Worm (Caenorhabditis elegans): ENCODE results near the gene B0336.12.

The B0336.12 gene

ce11 chrIII:5706077-5706627, 3.8 kb downstream of the B0336.12 start, which contains the start of gene rpl-23 (continued):
- TF ChIP-seq elt-2 (tag; optimal IDR thresholded peaks at IDR 0.05) (peak; percentile 24), dve-1 (tag; optimal IDR thresholded peaks at IDR 0.05) (peak; percentile 69), ceh-30 (tag; optimal IDR thresholded peaks at IDR 0.05) (no peak), pat-9 (tag; optimal IDR thresholded peaks at IDR 0.05) (no peak), hlh-30 (tag; optimal IDR thresholded peaks at IDR 0.05; ENCODE audit: insufficient read depth) (peak; percentile 56), tbx-2 (tag; optimal IDR thresholded peaks at IDR 0.05) (peak; percentile 29), K02D7.2 (tag; optimal IDR thresholded peaks at IDR 0.05) (no peak), F13H6.1 (tag; optimal IDR thresholded peaks at IDR 0.05) (no peak), ceh-24 (tag; optimal IDR thresholded peaks at IDR 0.05) (no peak), fkh-6 (tag; optimal IDR thresholded peaks at IDR 0.05) (no peak), unc-42 (tag; optimal IDR thresholded peaks at IDR 0.05) (peak; percentile 78), unc-55 (GFP tag; optimal IDR thresholded peaks at IDR 0.05) (peak; percentile 71), ceh-48 (tag; optimal IDR thresholded peaks at IDR 0.05) (peak; percentile 98), ama-1 (optimal IDR thresholded peaks at IDR 0.05) (no peak), sdc-2 (tag; optimal IDR thresholded peaks at IDR 0.05) (no peak), ceh-22 (tag; optimal IDR thresholded peaks at IDR 0.05) (no peak)

- TF ChIP-seq fkh-10 (GFP tag; optimal IDR thresholded peaks at IDR 0.05) = no peak
- TF ChIP-seq syd-9 (tag; optimal IDR thresholded peaks at IDR 0.05) = no peak
- no peak for TF ChIP-seq dve-1 (tag; optimal IDR thresholded peaks at IDR 0.05)
- no peak for TF ChIP-seq ztf-16 (tag; optimal IDR thresholded peaks at IDR 0.05)
- no peak for TF ChIP-seq ceh-14 (tag; optimal IDR thresholded peaks at IDR 0.05)
- TF ChIP-seq C38D4.7 (GFP tag; optimal IDR thresholded peaks at IDR 0.05) = no peak
- no peak for TF ChIP-seq ceh-9 (tag; optimal IDR thresholded peaks at IDR 0.05)
- TF ChIP-seq sox-2 (GFP tag; IDR thresholded peaks at IDR 0.05) = no peak
- no peak for TF ChIP-seq F13H6.1 (tag; optimal IDR thresholded peaks at IDR 0.05)
- TF ChIP-seq hlh-6 (tag; optimal IDR thresholded peaks at IDR 0.05) = no peak
- TF ChIP-seq sox-4 (tag; optimal IDR thresholded peaks at IDR 0.05) = no peak
Observed at ce11 chrIII:5705228-5705888, 4.6 kb downstream of the B0336.12 start, which contains the start of gene swp-1. Gene swp-1 (minus strand): TSS chrIII:5705525.

DNA sequence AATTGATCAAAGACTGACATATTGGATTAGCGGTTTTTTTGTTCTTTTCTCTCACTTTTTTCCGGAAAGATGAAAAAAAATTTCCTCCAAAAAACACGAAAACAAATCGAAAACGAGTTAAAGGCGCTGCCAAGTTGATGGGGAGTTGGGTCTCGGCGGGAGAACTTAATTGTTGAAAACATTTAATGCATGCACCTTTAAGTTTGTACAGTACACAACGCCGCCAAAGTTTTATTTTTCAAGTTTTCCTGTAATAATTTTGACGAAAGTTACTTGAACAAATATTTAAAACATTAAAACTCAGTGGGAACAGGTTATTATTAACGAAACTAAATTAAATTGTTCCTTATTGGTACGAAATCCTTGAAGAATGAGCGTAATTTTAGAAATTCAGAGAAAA, 8.5 kb downstream of the B0336.12 start:
- TF ChIP-seq lin-11 (tag; optimal IDR thresholded peaks at IDR 0.05) (no peak), unc-55 (GFP tag; optimal IDR thresholded peaks at IDR 0.05) (no peak), nfya-1 (tag; optimal IDR thresholded peaks at IDR 0.05) (no peak), ceh-31 (tag; optimal IDR thresholded peaks at IDR 0.05) (no peak), unc-86 (tag; optimal IDR thresholded peaks at IDR 0.05) (no peak), dve-1 (tag; optimal IDR thresholded peaks at IDR 0.05) (no peak), ceh-34 (tag; optimal IDR thresholded peaks at IDR 0.05) (no peak), K09A11.1 (tag; optimal IDR thresholded peaks at IDR 0.05; ENCODE audit: insufficient read depth) (no peak), K02D7.2 (tag; optimal IDR thresholded peaks at IDR 0.05) (no peak), lim-6 (tag; optimal IDR thresholded peaks at IDR 0.05) (no peak), C38D4.7 (GFP tag; optimal IDR thresholded peaks at IDR 0.05) (no peak), ztf-16 (tag; optimal IDR thresholded peaks at IDR 0.05) (no peak), hlh-15 (tag; optimal IDR thresholded peaks at IDR 0.05) (no peak), ceh-18 (tag; optimal IDR thresholded peaks at IDR 0.05) (no peak)

DNA sequence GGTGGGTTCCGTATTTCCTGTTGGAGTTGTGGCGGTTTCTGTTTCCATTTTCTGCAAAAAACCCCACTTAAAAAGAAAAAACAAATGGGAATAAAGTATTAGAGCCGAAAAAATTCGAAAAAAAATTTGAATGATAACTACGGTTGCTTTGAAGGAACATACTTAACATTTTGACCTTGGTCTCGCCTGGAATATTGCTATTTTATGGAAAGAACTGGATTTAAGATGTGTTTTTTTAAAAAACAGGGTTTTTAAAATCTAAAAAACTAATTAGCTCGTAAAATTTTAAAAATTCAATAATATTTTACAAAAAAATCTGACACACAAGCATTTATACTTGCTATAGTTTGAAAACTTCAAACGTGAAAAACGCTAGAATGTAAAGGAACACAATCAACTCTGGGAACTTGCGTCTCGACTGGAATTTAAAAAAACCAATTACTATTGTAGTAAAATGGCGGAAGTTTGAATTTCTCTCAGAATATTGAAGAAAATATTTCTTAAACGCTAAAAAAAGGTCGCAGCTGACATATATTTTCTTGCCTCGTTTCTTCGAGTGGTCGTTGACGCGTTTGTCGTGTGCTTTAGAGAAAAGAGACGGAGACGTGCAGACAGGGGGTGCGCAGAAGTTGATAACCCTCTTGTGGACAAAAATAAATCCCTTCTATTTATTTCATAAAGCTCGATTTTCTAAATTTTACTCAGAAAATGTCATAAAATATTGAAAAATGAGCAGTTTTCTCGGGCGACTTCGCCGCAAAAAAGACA, 11.8 kb downstream of the B0336.12 start, which contains the start of the genes lgg-3 and rgs-5:
lgg-3 (minus strand) TSS at position 51 of the 768 bp plus-strand sequence.
rgs-5 (plus strand) TSS at position 593 of the 768 bp plus-strand sequence.
- TF ChIP-seq elt-2 (tag; optimal IDR thresholded peaks at IDR 0.05) = no peak
- no peak for TF ChIP-seq che-1 (tag; optimal IDR thresholded peaks at IDR 0.05)
- TF ChIP-seq nfya-1 (tag; optimal IDR thresholded peaks at IDR 0.05) = peak; percentile 21
- no peak for TF ChIP-seq unc-55 (GFP tag; optimal IDR thresholded peaks at IDR 0.05)
- no peak for TF ChIP-seq ref-2 (tag; optimal IDR thresholded peaks at IDR 0.05)
- no peak for TF ChIP-seq Y22D7AL.16 (tag; optimal IDR thresholded peaks at IDR 0.05)
- TF ChIP-seq unc-86 (tag; optimal IDR thresholded peaks at IDR 0.05) = no peak
- no peak for TF ChIP-seq gmeb-2 (tag; optimal IDR thresholded peaks at IDR 0.05)
- TF ChIP-seq unc-42 (tag; optimal IDR thresholded peaks at IDR 0.05) = peak; percentile 18
- no peak for TF ChIP-seq ceh-30 (tag; optimal IDR thresholded peaks at IDR 0.05)
- peak; percentile 2 for TF ChIP-seq ets-4 (tag; optimal IDR thresholded peaks at IDR 0.05)
